Worm (Caenorhabditis elegans) whole organism, L3 larva: ENCODE results near the gene F20D6.1.

ENCODE experiments used
- ceh-82 ChIP-seq: fragments of 150-350 bp; optimal IDR thresholded peaks from 2 replicates; lab custom pipeline; 2014; ENCODE audit warnings: missing biosample characterization, missing genetic modification characterization
- egl-27 ChIP-seq: sonication (generic microtip); optimal IDR thresholded peaks from 4 replicates; lab custom pipeline; 2017; ENCODE audit warnings: missing biosample characterization, missing genetic modification reagents, missing genetic modification characterization
- elt-1 ChIP-seq: fragments of 150-350 bp; optimal IDR thresholded peaks from 2 replicates; lab custom pipeline; 2014; ENCODE audit warnings: missing biosample characterization, missing genetic modification characterization

- TF ChIP-seq egl-27 (tag; lab: Kevin White, UChicago), result no peak
- no peak for TF ChIP-seq ceh-82 (tag; lab: Kevin White, UChicago)
- no peak for TF ChIP-seq elt-1 (tag; lab: Kevin White, UChicago)
Observed at ce11 chrV:8178279-8178678, 12.3 kb upstream of the F20D6.1 start.
